Fruit fly (Drosophila melanogaster): Measurements from ENCODE around the gene mdu.

The mdu gene

dm6 chrX:12453704-12454103, 43.3 kb upstream of the mdu start:
- no peak for TF ChIP-seq CG6808 (GFP tag; optimal IDR thresholded peaks at IDR 0.05)
- TF ChIP-seq CG8632 (GFP tag; optimal IDR thresholded peaks at IDR 0.05): no peak
- TF ChIP-seq fd59A (GFP tag; optimal IDR thresholded peaks at IDR 0.05): no peak
- no peak for TF ChIP-seq CG6854 (GFP tag; optimal IDR thresholded peaks at IDR 0.05)
- TF ChIP-seq esn (GFP tag; optimal IDR thresholded peaks at IDR 0.05): no peak
- no peak for TF ChIP-seq eg (GFP tag; IDR thresholded peaks at IDR 0.05)
- no peak for TF ChIP-seq CG16779 (tag; optimal IDR thresholded peaks at IDR 0.05)
- no peak for TF ChIP-seq cyc (GFP tag; optimal IDR thresholded peaks at IDR 0.05)
- TF ChIP-seq Smox (GFP tag; optimal IDR thresholded peaks at IDR 0.05): no peak
- TF ChIP-seq CG32006 (GFP tag; optimal IDR thresholded peaks at IDR 0.05): no peak
- TF ChIP-seq Lpt (GFP tag; optimal IDR thresholded peaks at IDR 0.05): no peak
- TF ChIP-seq Gug (GFP tag; IDR thresholded peaks at IDR 0.05): no peak
- no peak for TF ChIP-seq CG1621 (tag; optimal IDR thresholded peaks at IDR 0.05)
- no peak for TF ChIP-seq CG6163 (GFP tag; IDR thresholded peaks at IDR 0.05)
- no peak for TF ChIP-seq CG11294 (GFP tag; IDR thresholded peaks at IDR 0.05)
- TF ChIP-seq CG3032 (tag; optimal IDR thresholded peaks at IDR 0.05): no peak
- TF ChIP-seq Sox102F (GFP tag; optimal IDR thresholded peaks at IDR 0.05): no peak
- no peak for TF ChIP-seq Ets96B (tag; optimal IDR thresholded peaks at IDR 0.05)

dm6 chrX:12454358-12454757, 42.6 kb upstream of the mdu start, which contains the start of gene CG15927:
Gene CG15927, plus strand, starts transcription at chrX:12454729.
- TF ChIP-seq CG8119 (GFP tag; IDR thresholded peaks at IDR 0.05) (peak; percentile 59; the same call in 2 of the 3 replicates), fd85E (GFP tag; optimal IDR thresholded peaks at IDR 0.05) (no peak), CG3919 (GFP tag; optimal IDR thresholded peaks at IDR 0.05) (no peak), CG1621 (tag; optimal IDR thresholded peaks at IDR 0.05) (no peak), Hr4 (GFP tag; optimal IDR thresholded peaks at IDR 0.05) (peak; percentile 64), Eip78C (GFP tag) (peak; percentile 59), svp (GFP tag) (no peak), acj6 (GFP tag; optimal IDR thresholded peaks at IDR 0.05) (peak; percentile 19), CG15336 (GFP tag; IDR thresholded peaks at IDR 0.05) (peak; percentile 47; the same call in 1 of the 2 replicates), fkh (GFP tag; optimal IDR thresholded peaks at IDR 0.05) (no peak), dsx (GFP tag; optimal IDR thresholded peaks at IDR 0.05; ENCODE audit: poor library complexity, severe bottlenecking) (no peak), CG3032 (tag; optimal IDR thresholded peaks at IDR 0.05) (no peak), pdm3 (GFP tag; optimal IDR thresholded peaks at IDR 0.05) (peak; percentile 13), Smox (GFP tag; optimal IDR thresholded peaks at IDR 0.05) (peak; percentile 13), CG6163 (GFP tag; IDR thresholded peaks at IDR 0.05) (no peak), Hr39 (GFP tag; optimal IDR thresholded peaks at IDR 0.05) (peak; percentile 13), Met (GFP tag; optimal IDR thresholded peaks at IDR 0.05) (peak; percentile 13), CG11762 (GFP tag; optimal IDR thresholded peaks at IDR 0.05; ENCODE audit: insufficient read depth) (no peak), achi (GFP tag; optimal IDR thresholded peaks at IDR 0.05) (no peak), CG6808 (GFP tag; optimal IDR thresholded peaks at IDR 0.05) (no peak), Gug (GFP tag; IDR thresholded peaks at IDR 0.05) (no peak), CG4318 (GFP tag; optimal IDR thresholded peaks at IDR 0.05) (no peak), CG9139 (GFP tag; optimal IDR thresholded peaks at IDR 0.05) (no peak), OdsH (GFP tag; optimal IDR thresholded peaks at IDR 0.05) (peak; percentile 16), CG11294 (GFP tag; IDR thresholded peaks at IDR 0.05) (no peak), CG7368 (GFP tag; optimal IDR thresholded peaks at IDR 0.05) (no peak), CG10669 (GFP tag; optimal IDR thresholded peaks at IDR 0.05) (no peak), cyc (GFP tag; optimal IDR thresholded peaks at IDR 0.05) (no peak), CG11902 (GFP tag; optimal IDR thresholded peaks at IDR 0.05) (no peak), topi (GFP tag; optimal IDR thresholded peaks at IDR 0.05) (no peak), CG6276 (GFP tag; optimal IDR thresholded peaks at IDR 0.05) (no peak), vri (GFP tag; optimal IDR thresholded peaks at IDR 0.05) (no peak), CG8632 (GFP tag; optimal IDR thresholded peaks at IDR 0.05) (no peak), net (GFP tag; optimal IDR thresholded peaks at IDR 0.05) (no peak), Ets96B (tag; optimal IDR thresholded peaks at IDR 0.05) (no peak), CG31627 (GFP tag; optimal IDR thresholded peaks at IDR 0.05) (no peak), Sox102F (GFP tag; optimal IDR thresholded peaks at IDR 0.05) (no peak), ss (GFP tag; optimal IDR thresholded peaks at IDR 0.05) (no peak), CG32006 (GFP tag; optimal IDR thresholded peaks at IDR 0.05) (peak; percentile 46), spab (GFP tag; optimal IDR thresholded peaks at IDR 0.05) (no peak), lz (GFP tag; optimal IDR thresholded peaks at IDR 0.05) (peak; percentile 6), CG10631 (GFP tag; optimal IDR thresholded peaks at IDR 0.05) (peak; percentile 14), fd59A (GFP tag; optimal IDR thresholded peaks at IDR 0.05) (no peak), eg (GFP tag; IDR thresholded peaks at IDR 0.05) (peak; percentile 46; the same call in 2 of the 3 replicates)
